Fruit fly (Drosophila melanogaster): Measurements from ENCODE around the gene SkpA.
"Not testable (repeated sequence)": the region's sequence is repeated elsewhere in the genome, so short reads cannot be mapped to it uniquely, and the experiment has no call there.

SkpA gene

dm6 chrX:636606-637530, 19.0 kb upstream of the SkpA start:
- TF ChIP-seq Clk (GFP tag; optimal IDR thresholded peaks at IDR 0.05) = no peak
- TF ChIP-seq Mnt (GFP tag; optimal IDR thresholded peaks at IDR 0.05) = peak; percentile 97
- peak; percentile 78 for TF ChIP-seq tj (GFP tag; optimal IDR thresholded peaks at IDR 0.05)
- TF ChIP-seq CG14711 (tag; optimal IDR thresholded peaks at IDR 0.05) = no peak
- TF ChIP-seq ovo (GFP tag; optimal IDR thresholded peaks at IDR 0.05) = peak; percentile 74
- TF ChIP-seq cnc (optimal IDR thresholded peaks at IDR 0.05) = no peak
- TF ChIP-seq cic (GFP tag; optimal IDR thresholded peaks at IDR 0.05) = peak; percentile 12
- no peak for TF ChIP-seq CG11617 (GFP tag; optimal IDR thresholded peaks at IDR 0.05)
- TF ChIP-seq pad (GFP tag; optimal IDR thresholded peaks at IDR 0.05) = peak; percentile 64
- no peak for TF ChIP-seq CG5204 (GFP tag; optimal IDR thresholded peaks at IDR 0.05)

dm6 chrX:644461-644860, 11.5 kb upstream of the SkpA start, which contains the start of gene CG13367:
TSS of gene CG13367 (plus strand) at chrX:644761.
- not testable (repeated sequence) for TF ChIP-seq toe (GFP tag; optimal IDR thresholded peaks at IDR 0.05); cic (GFP tag; optimal IDR thresholded peaks at IDR 0.05); CG14711 (tag; optimal IDR thresholded peaks at IDR 0.05)

dm6 chrX:646395-647009, 9.4 kb upstream of the SkpA start:
- TF ChIP-seq bab1 (GFP tag; optimal IDR thresholded peaks at IDR 0.05) (peak; percentile 14), Clk (GFP tag; optimal IDR thresholded peaks at IDR 0.05) (no peak), pad (GFP tag; optimal IDR thresholded peaks at IDR 0.05) (no peak), Crg-1 (GFP tag; optimal IDR thresholded peaks at IDR 0.05) (no peak), toe (GFP tag; optimal IDR thresholded peaks at IDR 0.05) (no peak)

dm6 chrX:647056-647627, 8.8 kb upstream of the SkpA start, which contains the start of gene Roc1a:
TSS of gene Roc1a (plus strand) at chrX:647304.
- TF ChIP-seq tj (GFP tag; optimal IDR thresholded peaks at IDR 0.05) = peak; percentile 53
- TF ChIP-seq CG7101 (tag; optimal IDR thresholded peaks at IDR 0.05) = peak; percentile 43
- TF ChIP-seq pad (GFP tag; optimal IDR thresholded peaks at IDR 0.05) = peak; percentile 14
- TF ChIP-seq toe (GFP tag; optimal IDR thresholded peaks at IDR 0.05) = no peak
- TF ChIP-seq CG7045 (GFP tag; optimal IDR thresholded peaks at IDR 0.05) = no peak
- peak; percentile 5 for TF ChIP-seq Mnt (GFP tag; optimal IDR thresholded peaks at IDR 0.05)
- TF ChIP-seq ovo (GFP tag; optimal IDR thresholded peaks at IDR 0.05) = peak; percentile 12
- TF ChIP-seq bab1 (GFP tag; optimal IDR thresholded peaks at IDR 0.05) = peak; percentile 34
- TF ChIP-seq CG11617 (GFP tag; optimal IDR thresholded peaks at IDR 0.05) = peak; percentile 20
- peak; percentile 9 for TF ChIP-seq CG1620 (GFP tag; optimal IDR thresholded peaks at IDR 0.05)

dm6 chrX:654221-654620, 1.7 kb upstream of the SkpA start:
- TF ChIP-seq CG14711 (tag; optimal IDR thresholded peaks at IDR 0.05) (peak; percentile 43), Mnt (GFP tag; optimal IDR thresholded peaks at IDR 0.05) (peak; percentile 81), pad (GFP tag; optimal IDR thresholded peaks at IDR 0.05) (peak; percentile 53), Hr96 (GFP tag; optimal IDR thresholded peaks at IDR 0.05) (no peak)

dm6 chrX:654949-655348, 965 bp upstream of the SkpA start:
- TF ChIP-seq ovo (GFP tag; optimal IDR thresholded peaks at IDR 0.05) (peak; percentile 94), CG7101 (tag; optimal IDR thresholded peaks at IDR 0.05) (peak; percentile 97), CG7045 (GFP tag; optimal IDR thresholded peaks at IDR 0.05) (peak; percentile 88), CG14711 (tag; optimal IDR thresholded peaks at IDR 0.05) (peak; percentile 100), pad (GFP tag; optimal IDR thresholded peaks at IDR 0.05) (peak; percentile 87), toe (GFP tag; optimal IDR thresholded peaks at IDR 0.05) (peak; percentile 86), cnc (optimal IDR thresholded peaks at IDR 0.05) (peak in 1 of 2 experiments; percentile 10), CG12768 (GFP tag; optimal IDR thresholded peaks at IDR 0.05) (peak; percentile 94), CG5204 (GFP tag; optimal IDR thresholded peaks at IDR 0.05) (peak; percentile 85), Mnt (GFP tag; optimal IDR thresholded peaks at IDR 0.05) (peak; percentile 92), Clk (GFP tag; optimal IDR thresholded peaks at IDR 0.05) (peak; percentile 89), cic (GFP tag; optimal IDR thresholded peaks at IDR 0.05) (peak; percentile 86), kay (GFP tag; ENCODE audit: borderline replicate concordance) (no peak), bab1 (GFP tag; optimal IDR thresholded peaks at IDR 0.05) (peak; percentile 98), CG11617 (GFP tag; optimal IDR thresholded peaks at IDR 0.05) (peak; percentile 93), CG1620 (GFP tag; optimal IDR thresholded peaks at IDR 0.05) (peak; percentile 97), Hr96 (GFP tag; optimal IDR thresholded peaks at IDR 0.05) (no peak), CG33017 (tag; optimal IDR thresholded peaks at IDR 0.05) (peak; percentile 89), Crg-1 (GFP tag; optimal IDR thresholded peaks at IDR 0.05) (peak; percentile 95), tj (GFP tag; optimal IDR thresholded peaks at IDR 0.05) (peak; percentile 94)

Measured in whole organism, adult.